Worm (Caenorhabditis elegans): ENCODE results near the gene csp-2.

csp-2 gene

ce11 chrIV:6298253-6298652 lies 9.3 kb upstream of the csp-2 start, which contains the start of gene srv-27:
srv-27 (minus strand) TSS chrIV:6298353.
- TF ChIP-seq nhr-12 (tag; optimal IDR thresholded peaks at IDR 0.05) (no peak), unc-39 (tag; optimal IDR thresholded peaks at IDR 0.05) (no peak), unc-120 (tag; optimal IDR thresholded peaks at IDR 0.05; ENCODE audit: poor library complexity, severe bottlenecking) (no peak), cnd-1 (tag; optimal IDR thresholded peaks at IDR 0.05) (no peak), ztf-11 (tag; optimal IDR thresholded peaks at IDR 0.05) (no peak), nhr-2 (tag; optimal IDR thresholded peaks at IDR 0.05) (no peak), sem-2 (GFP tag; optimal IDR thresholded peaks at IDR 0.05) (no peak), mls-2 (tag; optimal IDR thresholded peaks at IDR 0.05) (no peak), zip-8 (tag; optimal IDR thresholded peaks at IDR 0.05) (no peak), nhr-76 (tag; optimal IDR thresholded peaks at IDR 0.05) (no peak)

DNA sequence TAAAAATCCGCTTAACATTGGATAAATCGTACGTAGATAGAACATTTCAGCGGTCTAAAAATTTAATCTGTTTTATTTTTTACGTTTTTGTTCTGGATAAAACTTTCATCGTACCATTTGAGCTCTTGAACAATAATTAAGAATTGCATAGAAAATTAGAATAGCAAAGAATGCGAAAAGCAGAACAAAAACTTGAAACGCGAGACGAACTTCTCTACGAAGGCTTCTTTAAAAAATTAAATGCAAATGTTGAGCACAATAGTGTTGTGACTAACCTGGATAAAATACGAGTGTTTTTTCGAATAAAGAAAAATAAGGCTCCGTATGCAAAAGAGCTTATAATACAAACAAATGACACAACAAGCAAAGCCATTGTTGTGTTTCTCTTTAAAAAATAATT lies 8.0 kb upstream of the csp-2 start:
- TF ChIP-seq bed-3 (GFP tag; optimal IDR thresholded peaks at IDR 0.05) (no peak), nhr-28 (tag; optimal IDR thresholded peaks at IDR 0.05) (no peak), tbx-8 (GFP tag; optimal IDR thresholded peaks at IDR 0.05) (no peak), nhr-237 (tag; optimal IDR thresholded peaks at IDR 0.05) (no peak), drap-1 (GFP tag; optimal IDR thresholded peaks at IDR 0.05) (no peak), pha-4 (tag; optimal IDR thresholded peaks at IDR 0.05) (no peak), ceh-43 (GFP tag; optimal IDR thresholded peaks at IDR 0.05) (no peak), mep-1 (tag; optimal IDR thresholded peaks at IDR 0.05) (no peak), mab-5 (tag; optimal IDR thresholded peaks at IDR 0.05) (no peak), ceh-83 (GFP tag; optimal IDR thresholded peaks at IDR 0.05) (no peak), sem-2 (GFP tag; optimal IDR thresholded peaks at IDR 0.05) (no peak), lin-32 (GFP tag; optimal IDR thresholded peaks at IDR 0.05) (no peak), unc-39 (tag; optimal IDR thresholded peaks at IDR 0.05) (no peak), nhr-2 (tag; optimal IDR thresholded peaks at IDR 0.05) (no peak), unc-62 (GFP tag; optimal IDR thresholded peaks at IDR 0.05) (no peak), ces-1 (GFP tag; optimal IDR thresholded peaks at IDR 0.05) (no peak), nhr-12 (tag; optimal IDR thresholded peaks at IDR 0.05) (no peak)

- TF ChIP-seq hlh-1 (tag; optimal IDR thresholded peaks at IDR 0.05) (no peak), snpc-4 (tag; optimal IDR thresholded peaks at IDR 0.05) (no peak), ham-2 (GFP tag; optimal IDR thresholded peaks at IDR 0.05) (no peak), ceh-83 (GFP tag; optimal IDR thresholded peaks at IDR 0.05) (no peak), elt-3 (tag; optimal IDR thresholded peaks at IDR 0.05) (no peak), nhr-76 (tag; optimal IDR thresholded peaks at IDR 0.05) (no peak), pha-4 (tag; optimal IDR thresholded peaks at IDR 0.05) (no peak), sptf-1 (tag; optimal IDR thresholded peaks at IDR 0.05) (no peak), ceh-43 (GFP tag; optimal IDR thresholded peaks at IDR 0.05) (no peak), blmp-1 (tag; optimal IDR thresholded peaks at IDR 0.05) (no peak), unc-120 (tag; optimal IDR thresholded peaks at IDR 0.05; ENCODE audit: poor library complexity, severe bottlenecking) (no peak), tbx-8 (GFP tag; optimal IDR thresholded peaks at IDR 0.05) (no peak)
Observed at ce11 chrIV:6301764-6302163, 5.8 kb upstream of the csp-2 start, which contains the start of gene srv-26. srv-26 (minus strand) TSS chrIV:6301864.

ce11 chrIV:6303642-6304041 lies 3.9 kb upstream of the csp-2 start, which contains the start of gene srv-25:
srv-25 (minus strand) TSS chrIV:6303742.
- TF ChIP-seq ces-1 (GFP tag; optimal IDR thresholded peaks at IDR 0.05) (no peak), tbx-8 (GFP tag; optimal IDR thresholded peaks at IDR 0.05) (no peak), lin-32 (GFP tag; optimal IDR thresholded peaks at IDR 0.05) (no peak), mep-1 (tag; optimal IDR thresholded peaks at IDR 0.05) (no peak), ceh-43 (GFP tag; optimal IDR thresholded peaks at IDR 0.05) (no peak), lsy-2 (tag; optimal IDR thresholded peaks at IDR 0.05) (no peak), sptf-1 (tag; optimal IDR thresholded peaks at IDR 0.05) (no peak), nhr-237 (tag; optimal IDR thresholded peaks at IDR 0.05) (no peak), snpc-4 (tag; optimal IDR thresholded peaks at IDR 0.05) (no peak), pha-4 (tag; optimal IDR thresholded peaks at IDR 0.05) (no peak), blmp-1 (tag; optimal IDR thresholded peaks at IDR 0.05) (no peak), sem-2 (GFP tag; optimal IDR thresholded peaks at IDR 0.05) (no peak), flh-1 (GFP tag; optimal IDR thresholded peaks at IDR 0.05) (no peak), M03D4.4 (tag; optimal IDR thresholded peaks at IDR 0.05) (no peak), zip-8 (tag; optimal IDR thresholded peaks at IDR 0.05) (no peak), ham-2 (GFP tag; optimal IDR thresholded peaks at IDR 0.05) (no peak), elt-3 (tag; optimal IDR thresholded peaks at IDR 0.05) (no peak), bed-3 (GFP tag; optimal IDR thresholded peaks at IDR 0.05) (no peak), lin-13 (tag; optimal IDR thresholded peaks at IDR 0.05) (no peak), nhr-28 (tag; optimal IDR thresholded peaks at IDR 0.05) (no peak)
